Worm (Caenorhabditis elegans): ENCODE data around the gene F46F5.16.

Gene F46F5.16

ce11 chrII:773830-774229 lies 13.2 kb upstream of the F46F5.16 start:
- TF ChIP-seq hmg-4 (GFP tag; optimal IDR thresholded peaks at IDR 0.05) (no peak), B0310.2 (tag; optimal IDR thresholded peaks at IDR 0.05) (no peak), ama-1 (optimal IDR thresholded peaks at IDR 0.05) (no peak), aly-1 (tag; optimal IDR thresholded peaks at IDR 0.05) (no peak), F13C5.2 (tag; optimal IDR thresholded peaks at IDR 0.05) (no peak), ceh-36 (tag; optimal IDR thresholded peaks at IDR 0.05) (no peak), tbx-11 (GFP tag; IDR thresholded peaks at IDR 0.05) (no peak), hnd-1 (tag; optimal IDR thresholded peaks at IDR 0.05) (no peak), tra-4 (tag; optimal IDR thresholded peaks at IDR 0.05) (no peak), ceh-13 (GFP tag; optimal IDR thresholded peaks at IDR 0.05) (no peak), ets-7 (tag; optimal IDR thresholded peaks at IDR 0.05) (no peak), hmbx-1 (tag; optimal IDR thresholded peaks at IDR 0.05) (no peak), pes-1 (GFP tag; IDR thresholded peaks at IDR 0.05) (no peak), tbx-37 (GFP tag; conservative IDR thresholded peaks at IDR 0.05) (no peak)

- TF ChIP-seq sea-1 (GFP tag; conservative IDR thresholded peaks at IDR 0.05) = no peak
Measured at ce11 chrII:775033-775432, 12.0 kb upstream of the F46F5.16 start, which contains the start of gene Y39F10A.1. Gene Y39F10A.1 (plus strand): TSS chrII:775333.

- TF ChIP-seq pes-1 (GFP tag; IDR thresholded peaks at IDR 0.05) = no peak
- TF ChIP-seq hmbx-1 (tag; optimal IDR thresholded peaks at IDR 0.05) = no peak
- no peak for TF ChIP-seq B0310.2 (tag; optimal IDR thresholded peaks at IDR 0.05)
- TF ChIP-seq ceh-36 (tag; optimal IDR thresholded peaks at IDR 0.05) = no peak
- no peak for TF ChIP-seq flt-1 (GFP tag; IDR thresholded peaks at IDR 0.05)
- no peak for TF ChIP-seq hmg-4 (GFP tag; optimal IDR thresholded peaks at IDR 0.05)
- TF ChIP-seq sea-1 (GFP tag; conservative IDR thresholded peaks at IDR 0.05) = no peak
- TF ChIP-seq hnd-1 (tag; optimal IDR thresholded peaks at IDR 0.05) = no peak
- TF ChIP-seq tra-4 (tag; optimal IDR thresholded peaks at IDR 0.05) = no peak
- TF ChIP-seq tbx-37 (GFP tag; conservative IDR thresholded peaks at IDR 0.05) = no peak
- TF ChIP-seq tbx-11 (GFP tag; IDR thresholded peaks at IDR 0.05) = no peak
- TF ChIP-seq scrt-1 (GFP tag; IDR thresholded peaks at IDR 0.05) = no peak
Measured at ce11 chrII:782903-783302, 4.1 kb upstream of the F46F5.16 start, which contains the start of gene Y39F10A.3. Gene Y39F10A.3 (minus strand): TSS chrII:783003.

ce11 chrII:783532-783931 lies 3.5 kb upstream of the F46F5.16 start, which contains the start of gene Y39F10A.6:
Gene Y39F10A.6 (minus strand): TSS chrII:783632.
- no peak for TF ChIP-seq hmg-4 (GFP tag; optimal IDR thresholded peaks at IDR 0.05)
- no peak for TF ChIP-seq scrt-1 (GFP tag; IDR thresholded peaks at IDR 0.05)
- TF ChIP-seq ets-7 (tag; optimal IDR thresholded peaks at IDR 0.05) = no peak
- TF ChIP-seq F13C5.2 (tag; optimal IDR thresholded peaks at IDR 0.05) = no peak

DNA sequence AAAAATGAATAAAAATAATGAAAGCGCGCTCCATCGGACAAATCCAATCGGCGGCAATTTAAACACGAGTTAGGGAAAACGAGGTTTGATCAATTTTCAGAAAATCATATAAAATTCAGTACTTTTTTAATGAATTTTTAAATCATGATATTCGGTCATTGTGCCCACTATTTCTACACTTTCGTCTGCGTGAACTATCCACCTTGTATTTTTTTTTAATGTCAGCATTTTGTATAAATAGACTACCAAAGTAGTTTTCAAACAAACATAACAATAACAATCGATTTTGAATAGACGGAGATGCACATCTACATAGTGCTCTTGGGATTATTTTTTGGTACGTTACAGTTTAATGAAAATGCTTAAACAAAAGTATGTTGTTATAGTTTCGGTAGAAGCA lies 1.1 kb downstream of the F46F5.16 start, which contains the start of gene F46F5.15:
Gene F46F5.15, plus strand, starts transcription at position 301 of the 400 bp plus-strand sequence.
- TF ChIP-seq B0310.2 (tag; optimal IDR thresholded peaks at IDR 0.05) (no peak), flt-1 (GFP tag; IDR thresholded peaks at IDR 0.05) (no peak), F13C5.2 (tag; optimal IDR thresholded peaks at IDR 0.05) (no peak), hmg-4 (GFP tag; optimal IDR thresholded peaks at IDR 0.05) (no peak)

DNA sequence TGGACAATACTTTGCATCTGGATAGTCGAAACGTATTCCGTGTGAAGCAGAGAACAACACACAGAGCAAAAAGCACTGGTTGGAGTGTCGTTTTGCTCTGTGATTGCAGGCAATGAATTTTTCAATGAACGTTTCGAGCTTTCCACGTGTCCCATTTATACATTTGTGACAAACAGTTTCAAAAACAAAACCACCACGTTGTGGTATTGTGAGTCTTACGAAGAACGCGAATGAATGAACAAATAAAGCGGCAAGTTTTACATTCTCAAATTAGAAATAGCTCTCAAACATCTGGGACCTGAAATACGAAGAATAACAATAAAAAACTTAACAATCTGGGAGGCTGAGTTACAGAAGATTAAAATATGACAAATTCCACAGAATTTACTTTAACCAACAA lies 4.8 kb downstream of the F46F5.16 start, which contains the start of gene F46F5.1:
Gene F46F5.1, minus strand, starts transcription at position 101 of the 400 bp plus-strand sequence.
- TF ChIP-seq pes-1 (GFP tag; IDR thresholded peaks at IDR 0.05) (no peak), tbx-11 (GFP tag; IDR thresholded peaks at IDR 0.05) (no peak)

DNA sequence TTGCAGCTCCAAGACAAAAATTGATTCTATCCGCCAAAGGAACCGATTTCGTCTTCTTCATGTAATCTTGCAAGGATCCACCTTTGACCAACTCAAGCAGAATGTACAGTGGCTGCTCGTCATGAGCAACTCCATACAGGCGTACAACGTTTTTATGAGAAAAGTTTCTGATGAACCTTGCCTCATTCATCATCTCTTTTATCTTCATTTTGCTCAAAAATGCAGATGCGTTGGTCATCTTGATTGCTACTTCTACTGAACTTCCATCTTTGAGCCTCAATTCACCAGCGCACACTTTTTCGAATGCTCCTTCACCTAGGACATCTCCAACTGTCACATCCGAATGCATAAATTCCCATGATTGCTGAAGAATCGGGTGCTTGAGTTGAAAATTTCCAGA lies 9.9 kb downstream of the F46F5.16 start:
- TF ChIP-seq hmg-4 (GFP tag; optimal IDR thresholded peaks at IDR 0.05) (no peak), hnd-1 (tag; optimal IDR thresholded peaks at IDR 0.05) (no peak), tbx-37 (GFP tag; conservative IDR thresholded peaks at IDR 0.05) (no peak), tra-4 (tag; optimal IDR thresholded peaks at IDR 0.05) (no peak), flt-1 (GFP tag; IDR thresholded peaks at IDR 0.05) (no peak), ceh-13 (GFP tag; optimal IDR thresholded peaks at IDR 0.05) (no peak), ets-7 (tag; optimal IDR thresholded peaks at IDR 0.05) (no peak), pes-1 (GFP tag; IDR thresholded peaks at IDR 0.05) (no peak)

- TF ChIP-seq ets-7 (tag; optimal IDR thresholded peaks at IDR 0.05) (no peak), B0310.2 (tag; optimal IDR thresholded peaks at IDR 0.05) (no peak), ama-1 (optimal IDR thresholded peaks at IDR 0.05) (no peak), tbx-11 (GFP tag; IDR thresholded peaks at IDR 0.05) (no peak), hnd-1 (tag; optimal IDR thresholded peaks at IDR 0.05) (no peak), ceh-36 (tag; optimal IDR thresholded peaks at IDR 0.05) (no peak), sea-1 (GFP tag; conservative IDR thresholded peaks at IDR 0.05) (no peak), tra-4 (tag; optimal IDR thresholded peaks at IDR 0.05) (no peak), aly-1 (tag; optimal IDR thresholded peaks at IDR 0.05) (no peak)
Measured at ce11 chrII:797445-797844, 10.4 kb downstream of the F46F5.16 start.

ce11 chrII:799700-800099 lies 12.7 kb downstream of the F46F5.16 start, which contains the start of gene F46F5.14:
Gene F46F5.14 (plus strand): TSS chrII:800000.
- TF ChIP-seq aly-1 (tag; optimal IDR thresholded peaks at IDR 0.05) = no peak
- no peak for TF ChIP-seq pes-1 (GFP tag; IDR thresholded peaks at IDR 0.05)
- TF ChIP-seq B0310.2 (tag; optimal IDR thresholded peaks at IDR 0.05) = no peak
- TF ChIP-seq ets-7 (tag; optimal IDR thresholded peaks at IDR 0.05) = no peak
- no peak for TF ChIP-seq F13C5.2 (tag; optimal IDR thresholded peaks at IDR 0.05)
- TF ChIP-seq sea-1 (GFP tag; conservative IDR thresholded peaks at IDR 0.05) = no peak
- no peak for TF ChIP-seq tra-4 (tag; optimal IDR thresholded peaks at IDR 0.05)
- no peak for TF ChIP-seq flt-1 (GFP tag; IDR thresholded peaks at IDR 0.05)
- TF ChIP-seq ceh-13 (GFP tag; optimal IDR thresholded peaks at IDR 0.05) = no peak
- TF ChIP-seq ceh-36 (tag; optimal IDR thresholded peaks at IDR 0.05) = no peak
- no peak for TF ChIP-seq hmg-4 (GFP tag; optimal IDR thresholded peaks at IDR 0.05)
- TF ChIP-seq hnd-1 (tag; optimal IDR thresholded peaks at IDR 0.05) = no peak

Data from whole organism, early embryonic.